Fruit fly (Drosophila melanogaster): ENCODE measurements around the gene CG14073.

Gene CG14073

dm6 chr3L:18786066-18786426 lies 34.4 kb downstream of the CG14073 start (continued):
- no peak for TF ChIP-seq sug (tag; optimal IDR thresholded peaks at IDR 0.05)
- no peak for TF ChIP-seq Scr (GFP tag; IDR thresholded peaks at IDR 0.05; ENCODE audit: partially characterized antibody)
- peak; percentile 15 for TF ChIP-seq CG30403 (GFP tag; optimal IDR thresholded peaks at IDR 0.05)
- TF ChIP-seq Ptx1 (GFP tag; IDR thresholded peaks at IDR 0.05) = peak; percentile 56
- TF ChIP-seq zf30C (GFP tag; optimal IDR thresholded peaks at IDR 0.05) = no peak
- peak; percentile 67 for TF ChIP-seq gem (tag; optimal IDR thresholded peaks at IDR 0.05)
- peak; percentile 49 for TF ChIP-seq row (GFP tag; IDR thresholded peaks at IDR 0.05)
- TF ChIP-seq CG9609 (GFP tag; optimal IDR thresholded peaks at IDR 0.05) = no peak
- TF ChIP-seq Fer3 (tag; optimal IDR thresholded peaks at IDR 0.05) = peak; percentile 59
- peak; percentile 28 for TF ChIP-seq Asciz (GFP tag; optimal IDR thresholded peaks at IDR 0.05)
- TF ChIP-seq fd3F (GFP tag; optimal IDR thresholded peaks at IDR 0.05) = peak; percentile 10
- TF ChIP-seq Hsf (GFP tag; optimal IDR thresholded peaks at IDR 0.05) = no peak
- peak; percentile 57; the same call in 1 of the 2 replicates for TF ChIP-seq Atf6 (GFP tag; IDR thresholded peaks at IDR 0.05)
- no peak for TF ChIP-seq CG17186 (GFP tag; optimal IDR thresholded peaks at IDR 0.05)
- peak; percentile 34 for TF ChIP-seq oc (tag; optimal IDR thresholded peaks at IDR 0.05)
- peak; percentile 7 for TF ChIP-seq CG6765 (GFP tag; optimal IDR thresholded peaks at IDR 0.05)
- TF ChIP-seq zfh1 (GFP tag; IDR thresholded peaks at IDR 0.05) = 0 out of 3 replicates have a peak, but pooled peaks have one; percentile 35
- TF ChIP-seq CG5180 (GFP tag; optimal IDR thresholded peaks at IDR 0.05) = no peak
- TF ChIP-seq psq (GFP tag; optimal IDR thresholded peaks at IDR 0.05) = no peak
- peak; percentile 56 for TF ChIP-seq cg (GFP tag; optimal IDR thresholded peaks at IDR 0.05)
- no peak for TF ChIP-seq bcd (GFP tag; optimal IDR thresholded peaks at IDR 0.05)
- peak; percentile 68 for TF ChIP-seq CG6689 (GFP tag; IDR thresholded peaks at IDR 0.05)
- TF ChIP-seq en (GFP tag; optimal IDR thresholded peaks at IDR 0.05) = no peak
- peak; percentile 18 for TF ChIP-seq Xbp1 (GFP tag; optimal IDR thresholded peaks at IDR 0.05)
- TF ChIP-seq CG3995 (GFP tag; optimal IDR thresholded peaks at IDR 0.05) = no peak
- peak; percentile 35; the same call in 1 of the 2 replicates for TF ChIP-seq al (GFP tag; IDR thresholded peaks at IDR 0.05)
- peak; percentile 41 for TF ChIP-seq CG8388 (GFP tag; optimal IDR thresholded peaks at IDR 0.05)
- peak; percentile 43; the same call in 2 of the 3 replicates for TF ChIP-seq B-H1 (GFP tag; IDR thresholded peaks at IDR 0.05)
- TF ChIP-seq odd (GFP tag; optimal IDR thresholded peaks at IDR 0.05) = no peak
- no peak for TF ChIP-seq CG4820 (GFP tag; optimal IDR thresholded peaks at IDR 0.05)
- no peak for TF ChIP-seq CG1832 (GFP tag; optimal IDR thresholded peaks at IDR 0.05)
- TF ChIP-seq CG4854 (GFP tag; optimal IDR thresholded peaks at IDR 0.05) = no peak
- TF ChIP-seq CG12769 (tag; optimal IDR thresholded peaks at IDR 0.05) = no peak
- TF ChIP-seq lmd (GFP tag; IDR thresholded peaks at IDR 0.05) = peak; percentile 33; the same call in 1 of the 2 replicates
- TF ChIP-seq Lim3 (GFP tag; IDR thresholded peaks at IDR 0.05) = no peak
- no peak for TF ChIP-seq CG12236 (GFP tag; optimal IDR thresholded peaks at IDR 0.05)
- TF ChIP-seq tup (GFP tag; optimal IDR thresholded peaks at IDR 0.05) = no peak
- no peak for TF ChIP-seq sens-2 (GFP tag; IDR thresholded peaks at IDR 0.05)
- no peak for TF ChIP-seq CTCF (GFP tag; optimal IDR thresholded peaks at IDR 0.05)
- TF ChIP-seq CG15269 (tag; optimal IDR thresholded peaks at IDR 0.05) = peak; percentile 36
- TF ChIP-seq CG6254 (GFP tag; optimal IDR thresholded peaks at IDR 0.05) = no peak
- TF ChIP-seq H2.0 (GFP tag; IDR thresholded peaks at IDR 0.05) = peak; percentile 49
- TF ChIP-seq ranshi (GFP tag; IDR thresholded peaks at IDR 0.05) = peak; percentile 47; the same call in 1 of the 2 replicates
- peak; percentile 39; the same call in 1 of the 2 replicates for TF ChIP-seq Awh (GFP tag; IDR thresholded peaks at IDR 0.05)
- TF ChIP-seq CG2875 (GFP tag; optimal IDR thresholded peaks at IDR 0.05) = no peak
- no peak for TF ChIP-seq CG16779 (GFP tag; IDR thresholded peaks at IDR 0.05)
- TF ChIP-seq stc (GFP tag; IDR thresholded peaks at IDR 0.05) = peak; percentile 62; the same call in 1 of the 2 replicates
- TF ChIP-seq esg (GFP tag; conservative IDR thresholded peaks at IDR 0.05) = peak; percentile 47
- peak; percentile 51 for TF ChIP-seq Med (GFP tag)
- TF ChIP-seq pho (GFP tag; optimal IDR thresholded peaks at IDR 0.05) = no peak
- TF ChIP-seq ap (GFP tag; IDR thresholded peaks at IDR 0.05) = 0 out of 2 replicates have a peak, but pooled peaks have one; percentile 12
- 0 out of 2 replicates have a peak, but pooled peaks have one; percentile 26 for TF ChIP-seq danr (GFP tag; IDR thresholded peaks at IDR 0.05)

All from whole organism, embryonic.